Worm (Caenorhabditis elegans) whole organism, L1 larva: ENCODE measurements around the gene Y47D7A.3.

Experiments
- C16A3.4 ChIP-seq: fragments of 150-350 bp; optimal IDR thresholded peaks from 2 replicates; lab custom pipeline; 2014; ENCODE audit warnings: missing biosample characterization, missing genetic modification characterization
- ces-1 ChIP-seq: fragments of 150-350 bp; optimal IDR thresholded peaks from 2 replicates; lab custom pipeline; 2014; ENCODE audit warnings: missing biosample characterization, missing genetic modification reagents, missing genetic modification characterization
- elt-3 ChIP-seq, 6 experiments: fragments of 150-350 bp in 1 of 6; sonication (generic microtip); optimal IDR thresholded peaks; 2 replicates each; lab custom pipeline; 2017 to 2018; ENCODE audit warnings: missing biosample characterization in 6 of 6, missing genetic modification characterization in 6 of 6, inconsistent platforms in 1 of 6
- jun-1 ChIP-seq: fragments of 150-350 bp; optimal IDR thresholded peaks from 2 replicates; lab custom pipeline; 2014; ENCODE audit warnings: missing biosample characterization, missing genetic modification reagents, missing genetic modification characterization
- lin-15B ChIP-seq: fragments of 150-350 bp; sonication (generic microtip); optimal IDR thresholded peaks from 3 replicates; lab custom pipeline; 2014; ENCODE audit warnings: missing biosample characterization, missing genetic modification characterization
- nhr-77 ChIP-seq: fragments of 150-350 bp; optimal IDR thresholded peaks from 2 replicates; lab custom pipeline; 2014; ENCODE audit warnings: missing biosample characterization, missing genetic modification characterization
- ztf-4 ChIP-seq: fragments of 150-350 bp; optimal IDR thresholded peaks from 2 replicates; lab custom pipeline; 2014; ENCODE audit warnings: missing biosample characterization, missing genetic modification characterization

- TF ChIP-seq jun-1 (tag; lab: Kevin White, UChicago) = no peak
- no peak for TF ChIP-seq ztf-4 (tag; lab: Kevin White, UChicago)
- no peak for TF ChIP-seq lin-15B (tag; lab: Kevin White, UChicago)
- TF ChIP-seq C16A3.4 = no peak
- no peak for TF ChIP-seq ces-1 (GFP tag; lab: Kevin White, UChicago)
- no peak for TF ChIP-seq elt-3 (tag; optimal IDR thresholded peaks at IDR 0.05; lab: Kevin White, UChicago)
- no peak for TF ChIP-seq nhr-77 (tag; lab: Kevin White, UChicago)
Observed at ce11 chrV:4418116-4418515, 7.4 kb downstream of the Y47D7A.3 start, which contains the start of gene Y47D7A.6.
